Worm (Caenorhabditis elegans) whole organism, L3 larva: ENCODE data around the gene bgnt-1.5.

ENCODE experiments used
- R02D3.7 ChIP-seq: fragments of 150-350 bp; optimal IDR thresholded peaks from 2 replicates; lab custom pipeline; 2014; ENCODE audit warnings: missing biosample characterization, missing genetic modification characterization
- ZK546.5 ChIP-seq: sonication (generic microtip); optimal IDR thresholded peaks from 2 replicates; lab custom pipeline; 2017; ENCODE audit warnings: missing biosample characterization, missing genetic modification characterization
- aly-2 ChIP-seq: fragments of 150-350 bp; optimal IDR thresholded peaks from 2 replicates; lab custom pipeline; 2014; ENCODE audit warnings: missing biosample characterization, missing genetic modification characterization
- ama-1 ChIP-seq: fragments of 150-350 bp; optimal IDR thresholded peaks from 2 replicates; lab custom pipeline; 2018
- ceh-16 ChIP-seq: sonication (generic microtip); optimal IDR thresholded peaks from 2 replicates; lab custom pipeline; 2017; ENCODE audit warnings: missing biosample characterization, missing genetic modification characterization
- daf-12 ChIP-seq: fragments of 150-350 bp; optimal IDR thresholded peaks from 2 replicates; lab custom pipeline; 2014; ENCODE audit warnings: missing biosample characterization, missing genetic modification reagents, missing genetic modification characterization
- egl-27 ChIP-seq: sonication (generic microtip); optimal IDR thresholded peaks from 4 replicates; lab custom pipeline; 2017; ENCODE audit warnings: missing biosample characterization, missing genetic modification reagents, missing genetic modification characterization
- egl-5 ChIP-seq: fragments of 150-350 bp; optimal IDR thresholded peaks from 2 replicates; lab custom pipeline; 2017; ENCODE audit warnings: missing biosample characterization, missing genetic modification reagents, missing genetic modification characterization, inconsistent platforms
- elt-3 ChIP-seq, 3 experiments: fragments of 150-350 bp in 1 of 3; sonication (generic microtip) in 2 of 3; optimal IDR thresholded peaks; 2 replicates in 2 of 3; 4 replicates in 1 of 3; lab custom pipeline; 2014 to 2017; ENCODE audit warnings: missing biosample characterization in 3 of 3, missing genetic modification characterization in 3 of 3
- fkh-10 ChIP-seq: sonication (generic microtip); optimal IDR thresholded peaks from 2 replicates; lab custom pipeline; 2017; ENCODE audit warnings: missing biosample characterization, missing genetic modification reagents, missing genetic modification characterization
- fos-1 ChIP-seq: fragments of 150-350 bp; optimal IDR thresholded peaks from 2 replicates; lab custom pipeline; 2014; ENCODE audit warnings: missing biosample characterization, missing genetic modification characterization
- hmg-11 ChIP-seq: sonication (generic microtip); optimal IDR thresholded peaks from 2 replicates; lab custom pipeline; 2016; ENCODE audit warnings: missing genetic modification characterization, missing compliant biosample characterization
- jun-1 ChIP-seq: fragments of 150-350 bp; optimal IDR thresholded peaks from 2 replicates; lab custom pipeline; 2014; ENCODE audit warnings: missing biosample characterization, missing genetic modification reagents, missing genetic modification characterization
- lin-15B ChIP-seq: fragments of 150-350 bp; optimal IDR thresholded peaks from 2 replicates; lab custom pipeline; 2014; ENCODE audit warnings: missing biosample characterization, missing genetic modification characterization
- lin-39 ChIP-seq: fragments of 150-350 bp; optimal IDR thresholded peaks from 2 replicates; lab custom pipeline; 2018; ENCODE audit warnings: missing biosample characterization, missing genetic modification reagents, missing genetic modification characterization
- lsy-12 ChIP-seq: sonication (generic microtip); optimal IDR thresholded peaks from 2 replicates; lab custom pipeline; 2016; ENCODE audit warnings: mild to moderate bottlenecking, missing genetic modification characterization, missing compliant biosample characterization
- mml-1 ChIP-seq: fragments of 150-350 bp; sonication (generic microtip); optimal IDR thresholded peaks from 3 replicates; lab custom pipeline; 2014; ENCODE audit warnings: missing biosample characterization, missing genetic modification characterization
- nfya-1 ChIP-seq: sonication (generic microtip); optimal IDR thresholded peaks from 2 replicates; lab custom pipeline; 2017; ENCODE audit warnings: missing genetic modification characterization, mild to moderate bottlenecking, missing compliant biosample characterization, antibody characterized with exemption, moderate library complexity; ENCODE audit not compliant: insufficient read depth
- nhr-11 ChIP-seq: fragments of 150-350 bp; optimal IDR thresholded peaks from 2 replicates; lab custom pipeline; 2014; ENCODE audit warnings: missing biosample characterization, missing genetic modification characterization
- nhr-12 ChIP-seq: fragments of 150-350 bp; optimal IDR thresholded peaks from 2 replicates; lab custom pipeline; 2014; ENCODE audit warnings: missing biosample characterization, missing genetic modification characterization
- nhr-23 ChIP-seq: fragments of 150-350 bp; optimal IDR thresholded peaks from 2 replicates; lab custom pipeline; 2014; ENCODE audit warnings: missing biosample characterization, missing genetic modification reagents, missing genetic modification characterization
- nhr-25 ChIP-seq: sonication (generic microtip); optimal IDR thresholded peaks from 2 replicates; lab custom pipeline; 2017; ENCODE audit warnings: missing biosample characterization, missing genetic modification characterization
- nhr-67 ChIP-seq: fragments of 150-350 bp; optimal IDR thresholded peaks from 2 replicates; lab custom pipeline; 2014; ENCODE audit warnings: missing biosample characterization, missing genetic modification characterization
- nhr-76 ChIP-seq: fragments of 150-350 bp; sonication (generic microtip); optimal IDR thresholded peaks from 5 replicates; lab custom pipeline; 2014; ENCODE audit warnings: missing biosample characterization, missing genetic modification characterization
- pha-4 ChIP-seq: fragments of 150-350 bp; optimal IDR thresholded peaks from 2 replicates; lab custom pipeline; 2014; ENCODE audit warnings: missing biosample characterization, missing genetic modification reagents, missing genetic modification characterization
- pqm-1 ChIP-seq: fragments of 150-350 bp; optimal IDR thresholded peaks from 2 replicates; lab custom pipeline; 2017; ENCODE audit warnings: missing biosample characterization, missing genetic modification characterization, inconsistent platforms
- sea-2 ChIP-seq: fragments of 150-350 bp; sonication (generic microtip); optimal IDR thresholded peaks from 4 replicates; lab custom pipeline; 2014; ENCODE audit warnings: missing biosample characterization, missing genetic modification reagents, missing genetic modification characterization
- skn-1 ChIP-seq: fragments of 150-350 bp; optimal IDR thresholded peaks from 2 replicates; lab custom pipeline; 2014; ENCODE audit warnings: missing biosample characterization, missing genetic modification characterization
- unc-39 ChIP-seq: sonication (generic microtip); optimal IDR thresholded peaks from 4 replicates; lab custom pipeline; 2017; ENCODE audit warnings: missing biosample characterization, missing genetic modification characterization
- unc-62 ChIP-seq: fragments of 150-350 bp; sonication (generic microtip); optimal IDR thresholded peaks from 4 replicates; lab custom pipeline; 2014; ENCODE audit warnings: missing biosample characterization, missing genetic modification reagents, missing genetic modification characterization
- zag-1 ChIP-seq: fragments of 150-350 bp; optimal IDR thresholded peaks from 2 replicates; lab custom pipeline; 2014; ENCODE audit warnings: missing biosample characterization, missing genetic modification characterization
- ztf-11 ChIP-seq: fragments of 150-350 bp; optimal IDR thresholded peaks from 2 replicates; lab custom pipeline; 2014; ENCODE audit warnings: missing biosample characterization, missing genetic modification characterization
- ztf-4 ChIP-seq: fragments of 150-350 bp; optimal IDR thresholded peaks from 2 replicates; lab custom pipeline; 2014; ENCODE audit warnings: missing biosample characterization, missing genetic modification characterization

The bgnt-1.5 gene

DNA sequence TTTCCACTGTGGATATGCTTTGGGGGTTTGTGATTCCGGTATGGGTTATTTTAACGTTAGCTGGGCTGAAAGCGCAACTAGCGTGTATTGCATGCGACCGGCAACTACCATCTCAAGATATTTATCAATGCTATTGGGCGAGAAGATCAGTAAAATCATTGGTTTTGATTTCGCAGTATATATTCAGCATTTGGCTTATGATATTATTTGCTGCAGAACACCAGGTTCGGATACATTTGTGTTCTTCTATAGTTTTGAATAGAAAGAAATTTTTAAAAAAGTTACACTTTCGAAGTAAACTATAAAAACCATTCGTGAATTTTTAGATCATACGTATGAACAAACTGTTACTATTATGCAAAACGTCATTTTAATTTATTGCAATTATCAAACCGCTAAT, 14.2 kb downstream of the bgnt-1.5 start:
- TF ChIP-seq jun-1 (tag; lab: Kevin White, UChicago) (no peak), ceh-16 (tag; lab: Kevin White, UChicago) (no peak), nhr-76 (tag; lab: Kevin White, UChicago) (no peak), aly-2 (tag; lab: Kevin White, UChicago) (no peak), daf-12 (tag; lab: Kevin White, UChicago) (no peak), fkh-10 (GFP tag; lab: Kevin White, UChicago) (no peak), nhr-67 (no peak), ZK546.5 (tag; lab: Kevin White, UChicago) (no peak), ama-1 (lab: Kevin White, UChicago) (no peak), hmg-11 (tag; lab: Kevin White, UChicago) (no peak), elt-3 (tag; optimal IDR thresholded peaks at IDR 0.05; lab: Kevin White, UChicago) (no peak), lin-15B (tag; lab: Kevin White, UChicago) (no peak), nhr-23 (no peak), pqm-1 (tag; lab: Kevin White, UChicago) (no peak)
- TF ChIP-seq, all 47 proteins: peak for 0

- TF ChIP-seq lsy-12 (tag; lab: Kevin White, UChicago) (no peak), mml-1 (tag; lab: Kevin White, UChicago) (no peak), nhr-76 (tag; lab: Kevin White, UChicago) (no peak), ztf-4 (tag; lab: Kevin White, UChicago) (no peak), ZK546.5 (tag; lab: Kevin White, UChicago) (no peak), egl-27 (tag; lab: Kevin White, UChicago) (no peak), R02D3.7 (tag; lab: Kevin White, UChicago) (no peak), nhr-12 (tag; lab: Kevin White, UChicago) (no peak), egl-5 (tag; lab: Kevin White, UChicago) (no peak)
Measured at ce11 chrX:13216802-13217201, 15.4 kb downstream of the bgnt-1.5 start, which contains the start of gene R12H7.4. Gene R12H7.4 (plus strand): TSS chrX:13217102.

- TF ChIP-seq nhr-25 (tag; lab: Kevin White, UChicago) (no peak), lin-39 (tag; lab: Kevin White, UChicago) (no peak), fos-1 (tag; lab: Kevin White, UChicago) (no peak), egl-5 (tag; lab: Kevin White, UChicago) (no peak), pha-4 (tag; lab: Kevin White, UChicago) (no peak), zag-1 (tag; lab: Kevin White, UChicago) (no peak), egl-27 (tag; lab: Kevin White, UChicago) (no peak), ztf-11 (tag; lab: Kevin White, UChicago) (no peak), unc-39 (tag; lab: Kevin White, UChicago) (no peak), nhr-12 (tag; lab: Kevin White, UChicago) (no peak), skn-1 (tag; lab: Kevin White, UChicago) (no peak), R02D3.7 (tag; lab: Kevin White, UChicago) (no peak), mml-1 (tag; lab: Kevin White, UChicago) (no peak), sea-2 (GFP tag; lab: Kevin White, UChicago) (no peak), hmg-11 (tag; lab: Kevin White, UChicago) (no peak)
Measured at ce11 chrX:13212528-13212927, 19.6 kb downstream of the bgnt-1.5 start.

- TF ChIP-seq zag-1 (tag; lab: Kevin White, UChicago) (no peak), nhr-11 (tag; lab: Kevin White, UChicago) (peak; percentile 16), nfya-1 (tag; lab: Kevin White, UChicago) (peak; percentile 73), hmg-11 (tag; lab: Kevin White, UChicago) (peak; percentile 63), elt-3 (tag; optimal IDR thresholded peaks at IDR 0.05; lab: Kevin White, UChicago) (no peak), unc-39 (tag; lab: Kevin White, UChicago) (no peak), unc-62 (GFP tag; lab: Kevin White, UChicago) (peak; percentile 21), lin-39 (tag; lab: Kevin White, UChicago) (peak; percentile 44), fkh-10 (GFP tag; lab: Kevin White, UChicago) (peak; percentile 74)
- TF ChIP-seq, all 47 proteins: peak for 6
Measured at ce11 chrX:13210478-13210877, 21.7 kb downstream of the bgnt-1.5 start.

DNA sequence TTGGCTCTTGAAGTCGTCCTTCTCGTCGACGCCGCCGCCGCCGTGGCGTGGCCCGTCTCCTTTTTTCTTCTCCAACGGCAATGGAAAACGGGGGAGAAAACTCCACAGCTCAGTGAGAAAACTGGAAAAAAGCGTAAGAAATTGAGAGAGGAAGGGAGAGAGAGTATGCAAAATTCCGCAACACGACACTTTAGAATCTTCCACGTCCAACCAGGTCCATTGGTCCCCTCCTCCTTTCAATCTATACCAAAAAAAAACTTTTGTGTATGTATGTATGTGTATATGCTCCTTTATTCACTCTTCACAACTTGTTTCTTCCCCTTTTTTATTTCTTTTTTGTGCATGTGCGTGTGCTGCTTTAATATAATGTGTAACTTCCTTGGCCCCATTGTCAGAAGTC, 23.1 kb downstream of the bgnt-1.5 start:
- TF ChIP-seq fkh-10 (GFP tag; lab: Kevin White, UChicago) (peak; percentile 1), nfya-1 (tag; lab: Kevin White, UChicago) (peak; percentile 28), aly-2 (tag; lab: Kevin White, UChicago) (no peak)
